Fruit fly (Drosophila melanogaster) whole organism, embryonic: ENCODE results near the gene CG6724.

ENCODE experiments used
- B-H1 ChIP-seq: fragments of 200-800 bp; sonication (Bioruptor generic); IDR thresholded peaks from 3 replicates; pipeline ENCODE4 v1.3.6; 2022; ENCODE audit warnings: missing biosample characterization, missing genetic modification characterization
- B-H2 ChIP-seq: fragments of 200-800 bp; sonication (Bioruptor generic); optimal IDR thresholded peaks from 2 replicates; lab custom pipeline; 2018; ENCODE audit warnings: missing biosample characterization, mild to moderate bottlenecking, missing genetic modification characterization
- CG10147 ChIP-seq: fragments of 200-800 bp; sonication (Bioruptor generic); optimal IDR thresholded peaks from 2 replicates; lab custom pipeline; 2019; ENCODE audit warnings: missing biosample characterization, mild to moderate bottlenecking, missing genetic modification characterization, moderate library complexity
- CG10565 ChIP-seq: fragments of 200-800 bp; sonication (Bioruptor generic); optimal IDR thresholded peaks from 3 replicates; lab custom pipeline; 2016; ENCODE audit warnings: missing biosample characterization, mild to moderate bottlenecking, missing genetic modification characterization
- CG12391 ChIP-seq: fragments of 200-800 bp; sonication (Bioruptor generic); optimal IDR thresholded peaks from 3 replicates; lab custom pipeline; 2018; ENCODE audit warnings: missing biosample characterization, mild to moderate bottlenecking, missing genetic modification characterization, moderate library complexity
- CG15073 ChIP-seq: fragments of 200-800 bp; sonication (Bioruptor generic); optimal IDR thresholded peaks from 2 replicates; lab custom pipeline; 2016; ENCODE audit warnings: missing biosample characterization, missing genetic modification characterization
- CG15479 ChIP-seq: fragments of 200-800 bp; sonication (Bioruptor generic); optimal IDR thresholded peaks from 3 replicates; lab custom pipeline; 2019; ENCODE audit warnings: missing biosample characterization, mild to moderate bottlenecking, missing genetic modification characterization, moderate library complexity
- CG16813 ChIP-seq: fragments of 200-800 bp; sonication (Bioruptor generic); IDR thresholded peaks from 3 replicates; pipeline ENCODE4 v1.3.6; 2022; ENCODE audit warnings: missing biosample characterization, missing genetic modification characterization; ENCODE audit not compliant: partially characterized antibody
- CG17186 ChIP-seq: fragments of 200-800 bp; sonication (Bioruptor generic); optimal IDR thresholded peaks from 3 replicates; lab custom pipeline; 2017; ENCODE audit warnings: missing biosample characterization, missing genetic modification reagents, missing genetic modification characterization
- CG18011 ChIP-seq: fragments of 200-800 bp; sonication (Bioruptor generic); optimal IDR thresholded peaks from 2 replicates; lab custom pipeline; 2017; ENCODE audit warnings: missing biosample characterization, missing genetic modification characterization, mild to moderate bottlenecking, moderate library complexity, missing genotype
- CG3281 ChIP-seq: fragments of 200-800 bp; sonication (Bioruptor generic); optimal IDR thresholded peaks from 3 replicates; lab custom pipeline; 2017; ENCODE audit warnings: missing biosample characterization, mild to moderate bottlenecking, missing genetic modification characterization
- CG42726 ChIP-seq: fragments of 200-800 bp; sonication (Bioruptor generic); IDR thresholded peaks from 2 replicates; pipeline ENCODE4 v1.3.6; 2022; ENCODE audit warnings: missing biosample characterization, missing genetic modification characterization; ENCODE audit not compliant: partially characterized antibody
- CG4707 ChIP-seq: fragments of 200-800 bp; sonication (Bioruptor generic); optimal IDR thresholded peaks from 2 replicates; lab custom pipeline; 2018; ENCODE audit warnings: missing biosample characterization, mild to moderate bottlenecking, missing genetic modification characterization, moderate library complexity
- CG5180 ChIP-seq: fragments of 200-800 bp; sonication (Bioruptor generic); optimal IDR thresholded peaks from 3 replicates; lab custom pipeline; 2017; ENCODE audit warnings: missing biosample characterization, missing genetic modification characterization, mild to moderate bottlenecking, moderate library complexity, missing genetic modification reagents
- CG6791 ChIP-seq: fragments of 200-800 bp; sonication (Bioruptor generic); IDR thresholded peaks from 3 replicates; pipeline ENCODE4 v1.3.6; 2022; ENCODE audit warnings: missing biosample characterization, missing genetic modification characterization; ENCODE audit not compliant: partially characterized antibody
- CG7839 ChIP-seq: fragments of 200-800 bp; sonication (Bioruptor generic); optimal IDR thresholded peaks from 3 replicates; lab custom pipeline; 2018; ENCODE audit warnings: missing biosample characterization, mild to moderate bottlenecking, missing genetic modification characterization, moderate library complexity
- CG8478 ChIP-seq: fragments of >200 bp; optimal IDR thresholded peaks from 2 replicates; lab custom pipeline; 2018
- CTCF ChIP-seq: fragments of 200-800 bp; sonication (Bioruptor generic); optimal IDR thresholded peaks from 2 replicates; lab custom pipeline; 2017; ENCODE audit warnings: missing biosample characterization, mild to moderate bottlenecking, missing genetic modification characterization, moderate library complexity
- Deaf1 ChIP-seq: fragments of 200-800 bp; optimal IDR thresholded peaks from 3 replicates; lab custom pipeline; 2019; ENCODE audit warnings: missing biosample characterization, mild to moderate bottlenecking, missing genetic modification characterization, moderate library complexity
- Dek ChIP-seq: fragments of 200-800 bp; sonication (Bioruptor generic); optimal IDR thresholded peaks from 3 replicates; lab custom pipeline; 2019; ENCODE audit warnings: missing biosample characterization, mild to moderate bottlenecking, missing genetic modification characterization, moderate library complexity
- Gsc ChIP-seq: fragments of 200-800 bp; sonication (Bioruptor generic); IDR thresholded peaks from 2 replicates; pipeline ENCODE4 v1.3.6; 2022; ENCODE audit warnings: missing biosample characterization, missing genetic modification characterization
- Gug ChIP-seq: fragments of 200-800 bp; sonication (Bioruptor generic); IDR thresholded peaks from 4 replicates; pipeline ENCODE4 v1.3.6; 2022; ENCODE audit warnings: missing biosample characterization, missing genetic modification characterization
- HmgZ ChIP-seq: fragments of 200-800 bp; sonication (Bioruptor generic); optimal IDR thresholded peaks from 2 replicates; lab custom pipeline; 2018; ENCODE audit warnings: missing biosample characterization, mild to moderate bottlenecking, missing genetic modification characterization
- Hr78 ChIP-seq, 2 experiments: fragments of 200-800 bp in 1 of 2; fragments of >200 bp in 1 of 2; sonication (Bioruptor generic) in 1 of 2; optimal IDR thresholded peaks; 2 replicates each; lab custom pipeline; 2017 to 2019; ENCODE audit warnings: missing biosample characterization in 2 of 2, missing genetic modification characterization in 2 of 2, mild to moderate bottlenecking in 1 of 2, moderate library complexity in 1 of 2
- Lim3 ChIP-seq: fragments of 200-800 bp; sonication (Bioruptor generic); IDR thresholded peaks from 2 replicates; pipeline ENCODE4 v1.3.6; 2022; ENCODE audit warnings: missing biosample characterization, missing genetic modification characterization
- Myb ChIP-seq: fragments of 200-800 bp; sonication (Bioruptor generic); optimal IDR thresholded peaks from 2 replicates; lab custom pipeline; 2016; ENCODE audit warnings: missing biosample characterization, missing genetic modification characterization
- Nf-YB ChIP-seq: fragments of 200-800 bp; sonication (Bioruptor generic); optimal IDR thresholded peaks from 3 replicates; lab custom pipeline; 2019; ENCODE audit warnings: missing biosample characterization, mild to moderate bottlenecking, missing genetic modification characterization, moderate library complexity
- Spps ChIP-seq: fragments of 200-800 bp; sonication (Bioruptor generic); optimal IDR thresholded peaks from 2 replicates; lab custom pipeline; 2018; ENCODE audit warnings: missing biosample characterization, mild to moderate bottlenecking, missing genetic modification characterization
- Sry-β ChIP-seq: fragments of 200-800 bp; sonication (Bioruptor generic); optimal IDR thresholded peaks from 2 replicates; lab custom pipeline; 2018; ENCODE audit warnings: missing biosample characterization, mild to moderate bottlenecking, missing genetic modification characterization, moderate library complexity
- TFAM ChIP-seq: fragments of 200-800 bp; sonication (Bioruptor generic); optimal IDR thresholded peaks from 2 replicates; lab custom pipeline; 2017; ENCODE audit warnings: missing biosample characterization, missing genetic modification characterization, inconsistent platforms
- al ChIP-seq: fragments of 200-800 bp; sonication (Bioruptor generic); IDR thresholded peaks from 2 replicates; pipeline ENCODE4 v1.3.6; 2022; ENCODE audit warnings: missing biosample characterization, missing genetic modification characterization
- az2 ChIP-seq: fragments of 200-800 bp; sonication (Bioruptor generic); optimal IDR thresholded peaks from 3 replicates; lab custom pipeline; 2016; ENCODE audit warnings: missing biosample characterization, missing genetic modification characterization
- br ChIP-seq: fragments of >200 bp; optimal IDR thresholded peaks from 2 replicates; lab custom pipeline; 2017
- cad ChIP-seq: fragments of >200 bp; optimal IDR thresholded peaks from 2 replicates; lab custom pipeline; 2017; ENCODE audit warnings: missing biosample characterization, missing genetic modification characterization
- chinmo ChIP-seq: fragments of 200-800 bp; sonication (Bioruptor generic); IDR thresholded peaks from 4 replicates; pipeline ENCODE4 v1.3.6; 2022; ENCODE audit warnings: missing biosample characterization, missing genetic modification characterization; ENCODE audit not compliant: partially characterized antibody
- corto ChIP-seq: fragments of 200-800 bp; sonication (Bioruptor generic); optimal IDR thresholded peaks from 2 replicates; lab custom pipeline; 2016; ENCODE audit warnings: missing biosample characterization, mild to moderate bottlenecking, missing genetic modification characterization, moderate library complexity
- cwo ChIP-seq: fragments of 200-800 bp; sonication (Bioruptor generic); optimal IDR thresholded peaks from 3 replicates; lab custom pipeline; 2017; ENCODE audit warnings: missing biosample characterization, missing genetic modification characterization, mild to moderate bottlenecking, moderate library complexity, missing genetic modification reagents
- dati ChIP-seq: fragments of 200-800 bp; sonication (Bioruptor generic); IDR thresholded peaks from 2 replicates; pipeline ENCODE4 v1.3.6; 2022; ENCODE audit warnings: missing biosample characterization, missing genetic modification characterization
- dm ChIP-seq: fragments of 200-800 bp; sonication (Bioruptor generic); optimal IDR thresholded peaks from 3 replicates; lab custom pipeline; 2016; ENCODE audit warnings: missing biosample characterization, missing genetic modification characterization
- eve ChIP-seq, 2 experiments: fragments of >200 bp; optimal IDR thresholded peaks; 2 replicates each; lab custom pipeline; 2017; ENCODE audit warnings: missing biosample characterization in 2 of 2, missing genetic modification characterization in 2 of 2
- ftz-f1 ChIP-seq: fragments of 200-800 bp; sonication (Bioruptor generic); optimal IDR thresholded peaks from 2 replicates; lab custom pipeline; 2016; ENCODE audit warnings: missing biosample characterization, missing genetic modification characterization
- gt ChIP-seq: fragments of 200-800 bp; sonication (Bioruptor generic); IDR thresholded peaks from 2 replicates; pipeline ENCODE4 v1.3.6; 2022; ENCODE audit warnings: missing biosample characterization, missing genetic modification characterization
- her ChIP-seq: fragments of 200-800 bp; sonication (Bioruptor generic); optimal IDR thresholded peaks from 2 replicates; lab custom pipeline; 2016; ENCODE audit warnings: missing biosample characterization, missing genetic modification characterization
- lbe ChIP-seq: fragments of 200-800 bp; sonication (Bioruptor generic); optimal IDR thresholded peaks from 2 replicates; lab custom pipeline; 2016; ENCODE audit warnings: missing biosample characterization, mild to moderate bottlenecking, missing genetic modification characterization
- pum ChIP-seq: fragments of 200-800 bp; sonication (Bioruptor generic); optimal IDR thresholded peaks from 2 replicates; lab custom pipeline; 2016; ENCODE audit warnings: missing biosample characterization, missing genetic modification characterization
- slbo ChIP-seq: fragments of 200-800 bp; sonication (Bioruptor generic); IDR thresholded peaks from 2 replicates; pipeline ENCODE4 v1.3.6; 2022; ENCODE audit warnings: missing biosample characterization, missing genetic modification characterization
- tll ChIP-seq, 2 experiments: fragments of 200-800 bp in 1 of 2; fragments of >200 bp in 1 of 2; sonication (Bioruptor generic) in 1 of 2; optimal IDR thresholded peaks; 2 replicates each; lab custom pipeline; 2017 to 2019; ENCODE audit warnings: missing biosample characterization in 2 of 2, missing genetic modification characterization in 2 of 2, mild to moderate bottlenecking in 1 of 2, moderate library complexity in 1 of 2
- unc-4 ChIP-seq: fragments of 200-800 bp; sonication (Bioruptor generic); IDR thresholded peaks from 2 replicates; pipeline ENCODE4 v1.3.6; 2022; ENCODE audit warnings: missing biosample characterization, missing genetic modification characterization; ENCODE audit not compliant: partially characterized antibody
- vvl ChIP-seq: fragments of 200-800 bp; sonication (Bioruptor generic); IDR thresholded peaks from 2 replicates; pipeline ENCODE4 v1.3.6; 2022; ENCODE audit warnings: missing biosample characterization, missing genetic modification characterization
- z ChIP-seq: fragments of 200-800 bp; sonication (Bioruptor generic); IDR thresholded peaks from 3 replicates; pipeline ENCODE4 v1.3.6; 2022; ENCODE audit warnings: missing biosample characterization, missing genetic modification characterization

The CG6724 gene

DNA sequence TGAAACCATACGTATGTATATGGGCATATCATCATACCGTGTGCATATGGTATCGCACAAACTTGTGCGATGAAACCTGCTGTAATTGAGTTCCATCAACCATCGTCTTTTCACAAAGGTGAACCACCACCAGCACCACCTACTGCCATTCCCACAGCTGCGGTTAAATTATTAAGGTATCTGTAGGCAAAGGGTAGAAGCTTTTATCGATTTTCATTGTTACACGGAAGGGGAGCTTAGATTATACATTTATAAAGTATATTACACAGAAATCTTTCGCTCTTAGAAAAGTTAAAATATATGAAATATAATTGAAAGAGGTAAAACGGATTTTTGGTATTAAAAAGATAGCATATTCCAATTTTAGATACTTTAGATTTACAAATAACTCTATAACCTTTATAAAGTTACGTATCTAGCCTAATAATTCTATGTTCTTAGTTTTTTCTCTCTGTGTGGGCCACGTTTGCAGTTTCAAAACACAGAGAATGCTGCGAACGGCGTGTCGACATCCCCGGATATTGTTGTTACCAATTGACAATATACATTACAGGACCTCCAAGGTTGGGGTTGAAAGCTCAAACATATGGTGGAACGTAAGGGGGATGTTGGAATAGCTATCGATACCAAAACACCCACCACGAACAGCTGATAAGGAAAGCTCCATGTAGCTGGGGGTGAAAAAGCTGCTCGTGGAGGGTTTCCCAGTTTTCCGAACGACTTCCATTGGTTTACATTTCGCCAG, 9.2 kb downstream of the CG6724 start, which contains the start of gene CG6495 (continued):
- TF ChIP-seq z (no peak), HmgZ (tag; lab: Kevin White, UChicago) (peak; percentile 3), CTCF (GFP tag; lab: Kevin White, UChicago) (no peak), chinmo (no peak), CG4707 (GFP tag; lab: Kevin White, UChicago) (no peak), al (GFP tag; lab: Robert Waterston, UW) (no peak), CG42726 (no peak), Dek (peak; percentile 50), br (lab: Kevin White, UChicago) (no peak), Nf-YB (GFP tag; lab: Kevin White, UChicago) (peak; percentile 13), corto (GFP tag; lab: Kevin White, UChicago) (no peak), CG17186 (no peak), lbe (no peak), Lim3 (no peak), CG6791 (GFP tag; lab: Robert Waterston, UW) (no peak), dm (GFP tag; lab: Kevin White, UChicago) (no peak), Deaf1 (tag; lab: Kevin White, UChicago) (peak; percentile 69), CG16813 (GFP tag; lab: Robert Waterston, UW) (no peak), CG5180 (GFP tag; lab: Kevin White, UChicago) (peak; percentile 0), pum (no peak), Sry-β (GFP tag; lab: Kevin White, UChicago) (no peak), B-H2 (GFP tag; lab: Kevin White, UChicago) (no peak), ftz-f1 (GFP tag; lab: Kevin White, UChicago) (no peak), unc-4 (GFP tag; lab: Robert Waterston, UW) (no peak), dati (GFP tag; lab: Robert Waterston, UW) (no peak), Hr78 (GFP tag; optimal IDR thresholded peaks at IDR 0.05; lab: Kevin White, UChicago) (no peak), CG8478 (lab: Kevin White, UChicago) (no peak), vvl (GFP tag; lab: Robert Waterston, UW) (peak; percentile 65), cad (GFP tag; lab: Kevin White, UChicago) (no peak), eve (GFP tag; optimal IDR thresholded peaks at IDR 0.05; lab: Kevin White, UChicago) (no peak), CG10147 (GFP tag; lab: Kevin White, UChicago) (peak; percentile 24), CG18011 (GFP tag; lab: Kevin White, UChicago) (no peak), CG10565 (GFP tag; lab: Kevin White, UChicago) (no peak), slbo (GFP tag; lab: Robert Waterston, UW) (peak; percentile 61), CG12391 (peak; percentile 65), CG15479 (GFP tag; lab: Kevin White, UChicago) (no peak), Gsc (GFP tag; lab: Robert Waterston, UW) (no peak), B-H1 (GFP tag; lab: Robert Waterston, UW) (no peak; the same call in 2 of the 3 replicates), CG15073 (GFP tag; lab: Kevin White, UChicago) (no peak), az2 (GFP tag; lab: Kevin White, UChicago) (peak; percentile 19), Gug (no peak), gt (GFP tag; lab: Robert Waterston, UW) (no peak), cwo (GFP tag; lab: Kevin White, UChicago) (peak; percentile 63), Spps (no peak), TFAM (GFP tag; lab: Kevin White, UChicago) (no peak), Myb (GFP tag; lab: Kevin White, UChicago) (no peak), tll (GFP tag; optimal IDR thresholded peaks at IDR 0.05; lab: Kevin White, UChicago) (no peak), CG3281 (GFP tag; lab: Kevin White, UChicago) (peak; percentile 53), her (GFP tag; lab: Kevin White, UChicago) (no peak), CG7839 (tag; lab: Kevin White, UChicago) (peak; percentile 75)
